Fruit fly (Drosophila melanogaster): ENCODE data around the gene nub.

The nub gene

DNA sequence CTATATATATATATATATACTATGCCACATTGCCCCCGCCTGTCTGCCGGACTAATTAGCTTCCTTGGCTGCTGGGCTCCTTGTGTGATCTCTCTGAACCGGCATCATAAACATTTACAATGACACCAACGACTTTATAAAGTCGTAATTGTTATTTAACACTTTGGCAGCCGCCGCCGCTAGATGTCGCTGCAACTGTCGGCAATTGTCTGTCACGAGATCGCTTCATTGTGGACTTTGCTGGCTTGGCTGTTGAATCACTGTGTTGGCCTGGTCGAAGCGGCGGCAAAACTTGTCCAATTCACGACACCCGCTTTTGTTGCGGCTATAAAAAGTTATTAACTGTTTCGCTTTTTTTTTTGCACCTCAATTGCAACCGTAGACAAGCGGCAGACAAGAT lies 15.4 kb downstream of the nub start:
- TF ChIP-seq CG10209 (GFP tag; optimal IDR thresholded peaks at IDR 0.05) (no peak), CG2889 (GFP tag; IDR thresholded peaks at IDR 0.05) (no peak), mirr (GFP tag; optimal IDR thresholded peaks at IDR 0.05) (no peak), CTCF (GFP tag; optimal IDR thresholded peaks at IDR 0.05) (peak; percentile 81), Dbx (GFP tag; IDR thresholded peaks at IDR 0.05) (no peak), schlank (tag; optimal IDR thresholded peaks at IDR 0.05) (no peak), Lim3 (GFP tag; IDR thresholded peaks at IDR 0.05) (no peak), gsb-n (tag; optimal IDR thresholded peaks at IDR 0.05) (no peak), CG1529 (GFP tag; optimal IDR thresholded peaks at IDR 0.05) (no peak), prd (optimal IDR thresholded peaks at IDR 0.05) (no peak), prd (GFP tag; IDR thresholded peaks at IDR 0.05) (0 out of 3 replicates have a peak, but pooled peaks have one; percentile 5)

DNA sequence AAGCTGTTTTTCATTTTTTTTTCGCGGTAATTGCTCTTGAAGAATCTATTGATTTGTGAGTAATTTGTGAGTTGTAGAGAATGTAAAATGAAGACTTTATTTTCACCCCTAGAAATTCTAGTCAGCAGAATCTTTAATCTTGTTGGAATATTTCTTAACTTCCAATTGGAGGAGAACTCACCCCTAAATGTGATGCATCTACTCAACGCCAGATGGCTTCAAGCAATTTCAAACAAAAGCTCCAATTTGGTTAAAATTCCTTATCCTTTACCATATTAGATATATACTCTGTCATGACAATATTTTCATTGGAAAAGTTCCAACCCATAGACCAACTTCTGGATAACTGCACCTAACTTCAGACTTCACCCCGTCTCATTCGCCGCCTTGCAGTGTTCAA lies 16.0 kb downstream of the nub start:
- no peak for TF ChIP-seq wor (GFP tag; IDR thresholded peaks at IDR 0.05)
- no peak for TF ChIP-seq klu (GFP tag; IDR thresholded peaks at IDR 0.05)
- TF ChIP-seq ato (GFP tag; IDR thresholded peaks at IDR 0.05; ENCODE audit: partially characterized antibody): no peak
- peak; percentile 53 for TF ChIP-seq CG10979 (tag; optimal IDR thresholded peaks at IDR 0.05)
- TF ChIP-seq sens (GFP tag): peak; percentile 65
- peak; percentile 84 to 97 for TF ChIP-seq insv (GFP tag; optimal IDR thresholded peaks at IDR 0.05)
- peak; percentile 72 for TF ChIP-seq CTCF (GFP tag; optimal IDR thresholded peaks at IDR 0.05)
- TF ChIP-seq CG14965 (GFP tag; optimal IDR thresholded peaks at IDR 0.05; ENCODE audit: borderline replicate concordance): peak; percentile 89

DNA sequence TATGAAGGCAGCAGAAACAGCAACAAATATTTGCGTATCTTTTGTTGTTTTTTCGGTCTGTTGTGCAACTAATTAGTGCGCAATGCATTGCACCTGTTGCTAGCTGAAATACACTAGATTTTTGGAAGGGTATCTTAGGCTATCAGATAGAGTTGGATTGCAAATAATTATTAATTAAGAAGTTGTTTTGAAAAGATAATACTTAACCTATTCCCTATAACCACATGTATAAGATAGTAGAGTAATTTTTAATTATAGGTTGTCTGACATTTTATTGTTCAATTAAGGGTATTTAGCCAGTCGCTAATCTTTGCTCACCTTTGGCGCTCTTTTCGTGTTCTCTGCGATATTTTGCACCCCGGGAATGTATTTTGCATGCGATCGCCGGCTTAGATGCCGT lies 17.3 kb downstream of the nub start:
- TF ChIP-seq chinmo (GFP tag; IDR thresholded peaks at IDR 0.05; ENCODE audit: partially characterized antibody) (no peak), D19A (tag; optimal IDR thresholded peaks at IDR 0.05) (peak; percentile 8), Drgx (GFP tag; IDR thresholded peaks at IDR 0.05) (peak; percentile 50; the same call in 1 of the 2 replicates)

DNA sequence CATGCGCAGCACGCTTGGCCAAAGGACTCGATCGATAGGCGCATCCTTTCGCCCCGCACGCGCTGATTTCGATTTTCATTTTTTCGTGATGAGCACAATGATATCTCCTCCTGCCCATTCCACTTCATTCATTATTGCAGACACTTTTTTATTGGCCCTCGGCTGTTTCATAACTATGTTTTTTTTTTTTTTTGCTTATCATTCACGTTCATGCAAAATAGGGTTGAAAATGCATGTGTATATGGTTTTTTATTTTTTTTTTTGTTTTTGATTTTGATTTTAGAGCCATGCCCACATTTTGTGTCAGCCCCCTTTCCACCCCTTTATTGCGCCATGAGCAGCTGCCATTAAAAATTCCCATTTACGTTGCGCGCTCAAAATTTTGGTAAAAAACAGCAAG lies 21.4 kb downstream of the nub start:
- no peak for TF ChIP-seq CG17385 (GFP tag; optimal IDR thresholded peaks at IDR 0.05)
- TF ChIP-seq Nf-YB (GFP tag; optimal IDR thresholded peaks at IDR 0.05): peak; percentile 62
- TF ChIP-seq CG14441 (GFP tag; IDR thresholded peaks at IDR 0.05): no peak
- TF ChIP-seq sqz (GFP tag; optimal IDR thresholded peaks at IDR 0.05): peak; percentile 74
- no peak for TF ChIP-seq CG2199 (GFP tag; IDR thresholded peaks at IDR 0.05)
- TF ChIP-seq MBD-R2 (GFP tag; IDR thresholded peaks at IDR 0.05): no peak
- no peak for TF ChIP-seq CG9437 (GFP tag; optimal IDR thresholded peaks at IDR 0.05)
- no peak for TF ChIP-seq CG16815 (GFP tag; optimal IDR thresholded peaks at IDR 0.05)
- no peak for TF ChIP-seq Hr51 (GFP tag; optimal IDR thresholded peaks at IDR 0.05)
- TF ChIP-seq Nf-YC (tag; optimal IDR thresholded peaks at IDR 0.05): peak; percentile 45
- no peak for TF ChIP-seq pfk (GFP tag; optimal IDR thresholded peaks at IDR 0.05)
- no peak for TF ChIP-seq CG8290 (GFP tag; optimal IDR thresholded peaks at IDR 0.05)
- TF ChIP-seq CG8290 (tag; optimal IDR thresholded peaks at IDR 0.05): no peak
- TF ChIP-seq ewg (GFP tag; optimal IDR thresholded peaks at IDR 0.05): peak; percentile 10
- no peak for TF ChIP-seq pum (GFP tag; optimal IDR thresholded peaks at IDR 0.05)

dm6 chr2L:12609855-12610436 lies 22.5 kb downstream of the nub start:
- 0 out of 2 replicates have a peak, but pooled peaks have one; percentile 33 for TF ChIP-seq CG42726 (GFP tag; IDR thresholded peaks at IDR 0.05; ENCODE audit: partially characterized antibody)
- no peak for TF ChIP-seq Dref (GFP tag; IDR thresholded peaks at IDR 0.05)
- no peak for TF ChIP-seq inv (GFP tag; IDR thresholded peaks at IDR 0.05; ENCODE audit: partially characterized antibody)
- no peak for TF ChIP-seq CG16779 (GFP tag; IDR thresholded peaks at IDR 0.05)
- TF ChIP-seq CG18764 (GFP tag; optimal IDR thresholded peaks at IDR 0.05): no peak
- no peak for TF ChIP-seq CG2202 (tag; optimal IDR thresholded peaks at IDR 0.05)
- no peak for TF ChIP-seq Sox100B (GFP tag; optimal IDR thresholded peaks at IDR 0.05)
- no peak for TF ChIP-seq tna (GFP tag; IDR thresholded peaks at IDR 0.05; ENCODE audit: partially characterized antibody)
- TF ChIP-seq eyg (GFP tag; optimal IDR thresholded peaks at IDR 0.05): no peak
- no peak for TF ChIP-seq nau (GFP tag; optimal IDR thresholded peaks at IDR 0.05)
- no peak for TF ChIP-seq CG3281 (GFP tag; optimal IDR thresholded peaks at IDR 0.05)
- no peak for TF ChIP-seq crc (GFP tag; optimal IDR thresholded peaks at IDR 0.05)
